Worm (Caenorhabditis elegans): ENCODE measurements around the gene T01H3.3.
A peak's percentile ranks its signal among the peaks of the same experiment; 100 is the strongest.

The T01H3.3 gene

ce11 chrII:7838661-7839060, 35.0 kb downstream of the T01H3.3 start:
- TF ChIP-seq unc-86 (tag; optimal IDR thresholded peaks at IDR 0.05) = no peak
- TF ChIP-seq pqm-1 (tag; optimal IDR thresholded peaks at IDR 0.05) = no peak
- TF ChIP-seq vab-15 (tag; optimal IDR thresholded peaks at IDR 0.05) = no peak
- no peak for TF ChIP-seq lin-13 (GFP tag; optimal IDR thresholded peaks at IDR 0.05)
- peak; percentile 33 for TF ChIP-seq nhr-85 (tag)
- TF ChIP-seq efl-1 (optimal IDR thresholded peaks at IDR 0.05) = peak; percentile 9 to 28
- TF ChIP-seq efl-1 (GFP tag; optimal IDR thresholded peaks at IDR 0.05 in 1 of 2) = peak in 1 of 2 experiments; percentile 13
- TF ChIP-seq ztf-11 (tag; optimal IDR thresholded peaks at IDR 0.05) = no peak
- TF ChIP-seq unc-62 (GFP tag; optimal IDR thresholded peaks at IDR 0.05) = peak; percentile 17
- TF ChIP-seq F16B12.6 (tag; optimal IDR thresholded peaks at IDR 0.05) = no peak
- TF ChIP-seq tbx-2 (tag; optimal IDR thresholded peaks at IDR 0.05) = no peak
- no peak for TF ChIP-seq ces-1 (GFP tag; optimal IDR thresholded peaks at IDR 0.05)
- no peak for TF ChIP-seq ceh-63 (GFP tag; optimal IDR thresholded peaks at IDR 0.05)
- peak; percentile 83 for TF ChIP-seq lin-14 (GFP tag; optimal IDR thresholded peaks at IDR 0.05)
- peak; percentile 29 for TF ChIP-seq nhr-47 (tag; optimal IDR thresholded peaks at IDR 0.05)
- peak; percentile 3 for TF ChIP-seq swsn-7 (tag; optimal IDR thresholded peaks at IDR 0.05)
- TF ChIP-seq rnt-1 (tag; optimal IDR thresholded peaks at IDR 0.05) = peak; percentile 10
- peak in 1 of 3 experiments; percentile 28 for TF ChIP-seq ceh-82 (tag; optimal IDR thresholded peaks at IDR 0.05)
- TF ChIP-seq lsy-2 (tag; optimal IDR thresholded peaks at IDR 0.05) = peak; percentile 2 to 22
- TF ChIP-seq lin-39 (tag; optimal IDR thresholded peaks at IDR 0.05) = no peak
- no peak for TF ChIP-seq mef-2 (tag; optimal IDR thresholded peaks at IDR 0.05)
- TF ChIP-seq nhr-71 (tag; optimal IDR thresholded peaks at IDR 0.05) = peak; percentile 20
- no peak for TF ChIP-seq C34B4.2 (tag; optimal IDR thresholded peaks at IDR 0.05)
- no peak for TF ChIP-seq hlh-17 (GFP tag; optimal IDR thresholded peaks at IDR 0.05; ENCODE audit: borderline replicate concordance)

ce11 chrII:7836613-7837226, 37.0 kb downstream of the T01H3.3 start:
- TF ChIP-seq lsy-2 (tag; optimal IDR thresholded peaks at IDR 0.05) = peak; percentile 55 to 69
- no peak for TF ChIP-seq nhr-237 (tag; optimal IDR thresholded peaks at IDR 0.05)
- TF ChIP-seq hlh-4 (tag; optimal IDR thresholded peaks at IDR 0.05) = no peak
- no peak for TF ChIP-seq fkh-10 (GFP tag; optimal IDR thresholded peaks at IDR 0.05)
- no peak for TF ChIP-seq pag-3 (tag; optimal IDR thresholded peaks at IDR 0.05; ENCODE audit: borderline replicate concordance, insufficient read depth)
- peak; percentile 63 for TF ChIP-seq snu-23 (GFP tag; optimal IDR thresholded peaks at IDR 0.05)
- TF ChIP-seq unc-130 (tag; optimal IDR thresholded peaks at IDR 0.05) = peak; percentile 69
- peak; percentile 88 for TF ChIP-seq lin-39 (tag; optimal IDR thresholded peaks at IDR 0.05)
- peak; percentile 84 for TF ChIP-seq nhr-20 (tag; optimal IDR thresholded peaks at IDR 0.05)
- no peak for TF ChIP-seq hlh-17 (GFP tag; optimal IDR thresholded peaks at IDR 0.05; ENCODE audit: borderline replicate concordance)
- TF ChIP-seq zag-1 (tag; optimal IDR thresholded peaks at IDR 0.05) = no peak
- TF ChIP-seq rnt-1 (tag; optimal IDR thresholded peaks at IDR 0.05) = peak; percentile 89
- TF ChIP-seq C34B4.2 (tag; optimal IDR thresholded peaks at IDR 0.05) = no peak
- no peak for TF ChIP-seq sox-4 (tag; optimal IDR thresholded peaks at IDR 0.05)
- peak; percentile 47 for TF ChIP-seq nhr-47 (tag; optimal IDR thresholded peaks at IDR 0.05)
- TF ChIP-seq nhr-71 (tag; optimal IDR thresholded peaks at IDR 0.05) = peak; percentile 94
- TF ChIP-seq ceh-88 (GFP tag; IDR thresholded peaks at IDR 0.05) = no peak
- TF ChIP-seq aha-1 (tag; optimal IDR thresholded peaks at IDR 0.05) = no peak
- no peak for TF ChIP-seq ceh-8 (GFP tag; optimal IDR thresholded peaks at IDR 0.05)
- no peak for TF ChIP-seq elt-2 (tag; optimal IDR thresholded peaks at IDR 0.05)
- no peak for TF ChIP-seq unc-62 (GFP tag; optimal IDR thresholded peaks at IDR 0.05)
- peak; percentile 28 for TF ChIP-seq C04F5.9 (tag; optimal IDR thresholded peaks at IDR 0.05)
- TF ChIP-seq lin-14 (GFP tag; optimal IDR thresholded peaks at IDR 0.05) = peak; percentile 91
- no peak for TF ChIP-seq egl-27 (tag; optimal IDR thresholded peaks at IDR 0.05)
- TF ChIP-seq egl-13 (tag; optimal IDR thresholded peaks at IDR 0.05) = no peak
- no peak for TF ChIP-seq pqm-1 (tag; optimal IDR thresholded peaks at IDR 0.05)
- TF ChIP-seq ztf-4 (tag; optimal IDR thresholded peaks at IDR 0.05) = peak; percentile 55
- no peak for TF ChIP-seq Y116A8C.19 (tag; optimal IDR thresholded peaks at IDR 0.05; ENCODE audit: borderline replicate concordance)
- no peak for TF ChIP-seq nhr-12 (tag; optimal IDR thresholded peaks at IDR 0.05)
- no peak for TF ChIP-seq tlp-1 (tag; optimal IDR thresholded peaks at IDR 0.05)
- no peak for TF ChIP-seq ceh-82 (tag; optimal IDR thresholded peaks at IDR 0.05)
- no peak for TF ChIP-seq mep-1 (tag; optimal IDR thresholded peaks at IDR 0.05)
- TF ChIP-seq pax-3 (tag; optimal IDR thresholded peaks at IDR 0.05) = no peak
- no peak for TF ChIP-seq lin-13 (GFP tag; optimal IDR thresholded peaks at IDR 0.05)
- TF ChIP-seq lin-15B (tag; optimal IDR thresholded peaks at IDR 0.05) = no peak
- no peak for TF ChIP-seq nhr-84 (tag; optimal IDR thresholded peaks at IDR 0.05)
- no peak for TF ChIP-seq mef-2 (tag; optimal IDR thresholded peaks at IDR 0.05)
- TF ChIP-seq isw-1 (GFP tag; IDR thresholded peaks at IDR 0.05) = no peak

Data from whole organism, L1 larva.